Worm (Caenorhabditis elegans) whole organism, L4/young adult: ENCODE results near the gene C15B12.4.

Source experiments
- W03F9.2 ChIP-seq: fragments of 150-350 bp; optimal IDR thresholded peaks from 2 replicates; lab custom pipeline; 2014; ENCODE audit warnings: missing biosample characterization, missing genetic modification characterization
- dao-5 ChIP-seq: sonication (generic microtip); optimal IDR thresholded peaks from 2 replicates; lab custom pipeline; 2016; ENCODE audit warnings: missing genotype, missing genetic modification characterization, moderate library complexity, missing compliant biosample characterization
- him-1 ChIP-seq: sonication (generic microtip); optimal IDR thresholded peaks from 2 replicates; lab custom pipeline; 2016; ENCODE audit warnings: missing genotype, missing genetic modification reagents, missing genetic modification characterization, missing compliant biosample characterization

- TF ChIP-seq him-1 (tag; lab: Kevin White, UChicago) = no peak
- no peak for TF ChIP-seq W03F9.2 (tag; lab: Kevin White, UChicago)
- no peak for TF ChIP-seq dao-5 (tag; lab: Kevin White, UChicago)
Observed at ce11 chrX:6437545-6437944, 36.0 kb downstream of the C15B12.4 start, which contains the start of gene K10C2.8.
